Worm (Caenorhabditis elegans) whole organism, L4 larva: ENCODE measurements around the gene F16F9.4.
A peak's percentile ranks its signal among the peaks of the same experiment; 100 is the strongest.

Experiments
- F49E8.2 ChIP-seq: sonication (generic microtip); optimal IDR thresholded peaks from 2 replicates; lab custom pipeline; 2016; ENCODE audit warnings: missing compliant biosample characterization, mild to moderate bottlenecking, missing genetic modification characterization, borderline replicate concordance
- R02D3.7 ChIP-seq: fragments of 150-350 bp; sonication (generic microtip); optimal IDR thresholded peaks from 3 replicates; lab custom pipeline; 2014; ENCODE audit warnings: missing biosample characterization, missing genetic modification characterization
- Y5F2A.4 ChIP-seq: fragments of 200-800 bp; sonication (Bioruptor generic); optimal IDR thresholded peaks from 2 replicates; lab custom pipeline; 2018; ENCODE audit warnings: mild to moderate bottlenecking, missing genetic modification characterization, missing compliant biosample characterization
- Y75B8A.6 ChIP-seq: fragments of 200-800 bp; sonication (Bioruptor generic); IDR thresholded peaks from 2 replicates; pipeline ENCODE4 v1.3.6; 2022; ENCODE audit warnings: missing genetic modification reagents, missing genetic modification characterization, missing compliant biosample characterization
- aly-2 ChIP-seq: sonication (generic microtip); optimal IDR thresholded peaks from 2 replicates; lab custom pipeline; 2018; ENCODE audit warnings: missing biosample characterization, missing genetic modification characterization
- arid-1 ChIP-seq: fragments of 200-800 bp; sonication (Bioruptor generic); conservative IDR thresholded peaks from 2 replicates; pipeline ENCODE4 v1.3.6; 2022; ENCODE audit warnings: missing genetic modification reagents, missing genetic modification characterization, missing compliant biosample characterization
- attf-4 ChIP-seq: sonication (generic microtip); optimal IDR thresholded peaks from 3 replicates; lab custom pipeline; 2017; ENCODE audit warnings: missing biosample characterization, missing genetic modification characterization
- ceh-32 ChIP-seq: sonication (generic microtip); optimal IDR thresholded peaks from 2 replicates; lab custom pipeline; 2016; ENCODE audit warnings: mild to moderate bottlenecking, missing genetic modification characterization, missing compliant biosample characterization; ENCODE audit not compliant: poor library complexity
- ces-1 ChIP-seq: fragments of 150-350 bp; sonication (generic microtip); optimal IDR thresholded peaks from 4 replicates; lab custom pipeline; 2014; ENCODE audit warnings: missing biosample characterization, missing genetic modification reagents, missing genetic modification characterization
- cey-2 ChIP-seq: sonication (generic microtip); optimal IDR thresholded peaks from 3 replicates; lab custom pipeline; 2017; ENCODE audit warnings: missing genetic modification characterization, mild to moderate bottlenecking, missing compliant biosample characterization, antibody characterized with exemption, borderline replicate concordance; ENCODE audit not compliant: insufficient read depth
- ctbp-1 ChIP-seq: fragments of 200-800 bp; sonication (Bioruptor generic); IDR thresholded peaks from 2 replicates; pipeline ENCODE4 v1.3.6; 2022; ENCODE audit warnings: missing genetic modification reagents, missing genetic modification characterization, missing compliant biosample characterization
- daf-12 ChIP-seq: fragments of 150-350 bp; optimal IDR thresholded peaks from 2 replicates; lab custom pipeline; 2014; ENCODE audit warnings: missing biosample characterization, missing genetic modification reagents, missing genetic modification characterization
- daf-16 ChIP-seq, 3 experiments: sonication (generic microtip); optimal IDR thresholded peaks; 2 replicates each; lab custom pipeline; 2016 to 2017; ENCODE audit warnings: missing genetic modification characterization in 3 of 3, missing genetic modification reagents in 3 of 3, mild to moderate bottlenecking in 2 of 3, missing compliant biosample characterization in 2 of 3, missing biosample characterization in 1 of 3, moderate library complexity in 1 of 3
- daf-8 ChIP-seq: fragments of 200-800 bp; sonication (Bioruptor generic); IDR thresholded peaks from 2 replicates; pipeline ENCODE4 v1.3.6; 2022; ENCODE audit warnings: missing genetic modification characterization, missing compliant biosample characterization
- dpl-1 ChIP-seq: fragments of 150-350 bp; optimal IDR thresholded peaks from 2 replicates; lab custom pipeline; 2014; ENCODE audit warnings: missing biosample characterization, missing genetic modification reagents, missing genetic modification characterization
- duxl-1 ChIP-seq: sonication (generic microtip); optimal IDR thresholded peaks from 2 replicates; lab custom pipeline; 2016; ENCODE audit warnings: mild to moderate bottlenecking, missing genetic modification characterization, moderate library complexity, missing compliant biosample characterization; ENCODE audit not compliant: poor library complexity
- dve-1 ChIP-seq: sonication (generic microtip); optimal IDR thresholded peaks from 2 replicates; lab custom pipeline; 2017; ENCODE audit warnings: antibody characterized with exemption, mild to moderate bottlenecking, missing genetic modification characterization, missing compliant biosample characterization; ENCODE audit not compliant: insufficient read depth
- fkh-10 ChIP-seq: fragments of 150-350 bp; optimal IDR thresholded peaks from 2 replicates; lab custom pipeline; 2014; ENCODE audit warnings: missing biosample characterization, missing genetic modification reagents, missing genetic modification characterization
- hif-1 ChIP-seq, 2 experiments: sonication (generic microtip); optimal IDR thresholded peaks; 2 replicates each; lab custom pipeline; 2016 to 2017; ENCODE audit warnings: missing compliant biosample characterization in 2 of 2, missing genetic modification characterization in 2 of 2, missing genetic modification reagents in 2 of 2, missing genotype in 2 of 2, mild to moderate bottlenecking in 1 of 2
- hlh-11 ChIP-seq: fragments of 200-800 bp; sonication (Bioruptor generic); optimal IDR thresholded peaks from 2 replicates; lab custom pipeline; 2018; ENCODE audit warnings: mild to moderate bottlenecking, missing genetic modification characterization, missing compliant biosample characterization
- hlh-30 ChIP-seq: sonication (generic microtip); optimal IDR thresholded peaks from 2 replicates; lab custom pipeline; 2017; ENCODE audit warnings: antibody characterized with exemption, mild to moderate bottlenecking, missing genetic modification characterization, missing compliant biosample characterization; ENCODE audit not compliant: insufficient read depth
- jun-1 ChIP-seq: fragments of 150-350 bp; optimal IDR thresholded peaks from 2 replicates; lab custom pipeline; 2014; ENCODE audit warnings: missing biosample characterization, missing genetic modification reagents, missing genetic modification characterization
- lim-7 ChIP-seq: fragments of 200-800 bp; sonication (Bioruptor generic); IDR thresholded peaks from 2 replicates; pipeline ENCODE4 v1.3.6; 2022; ENCODE audit warnings: missing genetic modification characterization, missing compliant biosample characterization
- lin-13 ChIP-seq: fragments of 150-350 bp; optimal IDR thresholded peaks from 2 replicates; lab custom pipeline; 2014; ENCODE audit warnings: missing biosample characterization, missing genetic modification reagents, missing genetic modification characterization
- lin-38 ChIP-seq: fragments of 200-800 bp; sonication (Bioruptor generic); IDR thresholded peaks from 2 replicates; pipeline ENCODE4 v1.3.6; 2022; ENCODE audit warnings: missing genetic modification reagents, missing genetic modification characterization, missing compliant biosample characterization
- madf-5 ChIP-seq, 2 experiments: fragments of 200-800 bp; sonication (Bioruptor generic); IDR thresholded peaks; 2 replicates each; pipeline ENCODE4 v1.3.6; 2022; ENCODE audit warnings: missing compliant biosample characterization in 2 of 2, missing genetic modification characterization in 2 of 2
- mep-1 ChIP-seq: fragments of 150-350 bp; sonication (generic microtip); optimal IDR thresholded peaks from 3 replicates; lab custom pipeline; 2014; ENCODE audit warnings: missing biosample characterization, missing genetic modification characterization
- mes-2 ChIP-seq: sonication (generic microtip); optimal IDR thresholded peaks from 2 replicates; lab custom pipeline; 2016; ENCODE audit warnings: missing genotype, mild to moderate bottlenecking, missing genetic modification characterization, missing compliant biosample characterization; ENCODE audit not compliant: poor library complexity, severe bottlenecking
- mxl-3 ChIP-seq: fragments of 200-800 bp; sonication (Bioruptor generic); optimal IDR thresholded peaks from 2 replicates; lab custom pipeline; 2018; ENCODE audit warnings: mild to moderate bottlenecking, missing genetic modification characterization, missing compliant biosample characterization
- nhr-10 ChIP-seq: fragments of 150-350 bp; optimal IDR thresholded peaks from 2 replicates; lab custom pipeline; 2014; ENCODE audit warnings: missing biosample characterization, missing genetic modification characterization
- nhr-102 ChIP-seq: sonication (generic microtip); optimal IDR thresholded peaks from 2 replicates; lab custom pipeline; 2016; ENCODE audit warnings: mild to moderate bottlenecking, missing genetic modification characterization, moderate library complexity, missing compliant biosample characterization
- nhr-237 ChIP-seq: sonication (generic microtip); optimal IDR thresholded peaks from 2 replicates; lab custom pipeline; 2017; ENCODE audit warnings: missing biosample characterization, missing genetic modification characterization
- nhr-25 ChIP-seq: sonication (generic microtip); optimal IDR thresholded peaks from 2 replicates; lab custom pipeline; 2017; ENCODE audit warnings: missing genetic modification characterization, mild to moderate bottlenecking, missing compliant biosample characterization, antibody characterized with exemption, moderate library complexity, borderline replicate concordance; ENCODE audit not compliant: insufficient read depth
- nhr-28 ChIP-seq: fragments of 150-350 bp; optimal IDR thresholded peaks from 2 replicates; lab custom pipeline; 2014; ENCODE audit warnings: missing biosample characterization, missing genetic modification characterization
- nhr-41 ChIP-seq: fragments of 200-800 bp; sonication (Bioruptor generic); IDR thresholded peaks from 2 replicates; pipeline ENCODE4 v1.3.6; 2022; ENCODE audit warnings: missing genetic modification reagents, missing genetic modification characterization, missing compliant biosample characterization
- nhr-48 ChIP-seq: sonication (generic microtip); optimal IDR thresholded peaks from 2 replicates; lab custom pipeline; 2016; ENCODE audit warnings: mild to moderate bottlenecking, missing genetic modification characterization, missing compliant biosample characterization
- nhr-6 ChIP-seq: fragments of 150-350 bp; optimal IDR thresholded peaks from 2 replicates; lab custom pipeline; 2014; ENCODE audit warnings: missing biosample characterization, missing genetic modification characterization
- nhr-77 ChIP-seq: fragments of 150-350 bp; optimal IDR thresholded peaks from 2 replicates; lab custom pipeline; 2014; ENCODE audit warnings: missing biosample characterization, missing genetic modification characterization
- pha-4 ChIP-seq, 2 experiments: fragments of 150-350 bp in 1 of 2; fragments of 200-800 bp in 1 of 2; sonication (Bioruptor generic) in 1 of 2; IDR thresholded peaks in 1 of 2; optimal IDR thresholded peaks in 1 of 2; 2 replicates each; pipeline versions ENCODE4 v1.3.6 to Lab custom; 2014 to 2022; ENCODE audit warnings: missing genetic modification characterization in 2 of 2, missing genetic modification reagents in 2 of 2, missing biosample characterization in 1 of 2, missing compliant biosample characterization in 1 of 2
- php-3 ChIP-seq: fragments of 200-800 bp; sonication (Bioruptor generic); IDR thresholded peaks from 2 replicates; pipeline ENCODE4 v1.3.6; 2022; ENCODE audit warnings: missing genetic modification reagents, missing genetic modification characterization, missing compliant biosample characterization
- sdz-12 ChIP-seq: fragments of 200-800 bp; sonication (Bioruptor generic); optimal IDR thresholded peaks from 2 replicates; lab custom pipeline; 2018; ENCODE audit warnings: mild to moderate bottlenecking, missing genetic modification characterization, missing compliant biosample characterization
- set-16 ChIP-seq: fragments of 200-800 bp; sonication (Bioruptor generic); IDR thresholded peaks from 2 replicates; pipeline ENCODE4 v1.3.6; 2022; ENCODE audit warnings: missing genetic modification reagents, missing genetic modification characterization, missing compliant biosample characterization
- snpc-1.2 ChIP-seq: fragments of 200-800 bp; sonication (Bioruptor generic); IDR thresholded peaks from 2 replicates; pipeline ENCODE4 v1.3.6; 2022; ENCODE audit warnings: missing genetic modification reagents, missing genetic modification characterization, missing compliant biosample characterization
- tra-1 ChIP-seq: fragments of 200-800 bp; sonication (Bioruptor generic); IDR thresholded peaks from 2 replicates; pipeline ENCODE4 v1.3.6; 2022; ENCODE audit warnings: missing genetic modification reagents, missing genetic modification characterization, missing compliant biosample characterization
- unc-130 ChIP-seq: sonication (generic microtip); optimal IDR thresholded peaks from 2 replicates; lab custom pipeline; 2016; ENCODE audit warnings: missing genetic modification reagents, missing genetic modification characterization, missing compliant biosample characterization
- vab-7 ChIP-seq: fragments of 200-800 bp; sonication (Bioruptor generic); IDR thresholded peaks from 2 replicates; pipeline ENCODE4 v1.3.6; 2022; ENCODE audit warnings: missing genetic modification reagents, missing genetic modification characterization, missing compliant biosample characterization
- zfp-2 ChIP-seq: sonication (generic microtip); optimal IDR thresholded peaks from 2 replicates; lab custom pipeline; 2016; ENCODE audit warnings: mild to moderate bottlenecking, missing genetic modification characterization, missing compliant biosample characterization
- zfp-3 ChIP-seq: fragments of 200-800 bp; sonication (Bioruptor generic); conservative IDR thresholded peaks from 2 replicates; pipeline ENCODE4 v1.3.6; 2022; ENCODE audit warnings: missing genetic modification reagents, missing genetic modification characterization, missing compliant biosample characterization
- zip-11 ChIP-seq: fragments of 200-800 bp; sonication (Bioruptor generic); IDR thresholded peaks from 2 replicates; pipeline ENCODE4 v1.3.6; 2022; ENCODE audit warnings: missing genetic modification characterization, missing compliant biosample characterization

Gene F16F9.4

ce11 chrX:8422020-8422419 lies 41.1 kb downstream of the F16F9.4 start, which contains the start of gene tag-123:
Gene tag-123 (minus strand): TSS chrX:8422055.
- peak; percentile 71 for TF ChIP-seq nhr-6 (tag; lab: Kevin White, UChicago)
- TF ChIP-seq duxl-1 (tag; lab: Kevin White, UChicago): no peak
- TF ChIP-seq tra-1 (GFP tag; lab: Robert Waterston, UW): no peak
- TF ChIP-seq dve-1 (tag; lab: Kevin White, UChicago): peak; percentile 69
- TF ChIP-seq lin-13 (GFP tag; lab: Kevin White, UChicago): peak; percentile 26
- TF ChIP-seq Y5F2A.4 (GFP tag; lab: Kevin White, UChicago): no peak
- peak in 1 of 2 experiments; percentile 47 for TF ChIP-seq hif-1 (tag; optimal IDR thresholded peaks at IDR 0.05; lab: Kevin White, UChicago)
- TF ChIP-seq ces-1 (GFP tag; lab: Kevin White, UChicago): no peak
- no peak for TF ChIP-seq zfp-2 (tag; lab: Kevin White, UChicago)
- TF ChIP-seq mxl-3 (GFP tag; lab: Kevin White, UChicago): no peak
- TF ChIP-seq madf-5 (GFP tag; IDR thresholded peaks at IDR 0.05; lab: Robert Waterston, UW): no peak
- no peak for TF ChIP-seq zfp-3
- no peak for TF ChIP-seq daf-8
- 0 out of 2 replicates have a peak, but pooled peaks have one; percentile 9 for TF ChIP-seq pha-4 (GFP tag; IDR thresholded peaks at IDR 0.05; lab: Robert Waterston, UW)
- peak; percentile 68 for TF ChIP-seq pha-4 (tag; optimal IDR thresholded peaks at IDR 0.05; lab: Kevin White, UChicago)
- TF ChIP-seq sdz-12 (GFP tag; lab: Kevin White, UChicago): no peak
- no peak for TF ChIP-seq ceh-32
- TF ChIP-seq nhr-237 (tag; lab: Kevin White, UChicago): no peak
- TF ChIP-seq fkh-10 (GFP tag; lab: Kevin White, UChicago): peak; percentile 46
- peak; percentile 2 for TF ChIP-seq nhr-102
- TF ChIP-seq nhr-48 (tag; lab: Kevin White, UChicago): no peak
- peak; percentile 9 for TF ChIP-seq nhr-77
- TF ChIP-seq daf-16 (GFP tag; optimal IDR thresholded peaks at IDR 0.05; lab: Kevin White, UChicago): no peak
- TF ChIP-seq daf-16 (tag; optimal IDR thresholded peaks at IDR 0.05; lab: Kevin White, UChicago): peak; percentile 51
- no peak for TF ChIP-seq jun-1 (tag; lab: Kevin White, UChicago)
- peak; percentile 77 for TF ChIP-seq mes-2 (tag; lab: Kevin White, UChicago)
- TF ChIP-seq ctbp-1 (GFP tag; lab: Robert Waterston, UW): no peak
- no peak for TF ChIP-seq daf-12 (tag; lab: Kevin White, UChicago)
- 0 out of 2 replicates have a peak, but pooled peaks have one; percentile 15 for TF ChIP-seq arid-1
- no peak for TF ChIP-seq F49E8.2
- no peak for TF ChIP-seq snpc-1.2 (GFP tag; lab: Robert Waterston, UW)
- TF ChIP-seq nhr-10 (tag; lab: Kevin White, UChicago): no peak
- TF ChIP-seq dpl-1: peak; percentile 59
- no peak for TF ChIP-seq lim-7 (GFP tag; lab: Robert Waterston, UW)
- no peak for TF ChIP-seq php-3 (GFP tag; lab: Robert Waterston, UW)
- TF ChIP-seq unc-130: no peak
- TF ChIP-seq mep-1 (tag; lab: Kevin White, UChicago): peak; percentile 74
- peak; percentile 53 for TF ChIP-seq R02D3.7
- no peak for TF ChIP-seq Y75B8A.6 (GFP tag; lab: Robert Waterston, UW)
- TF ChIP-seq nhr-25 (tag; lab: Kevin White, UChicago): peak; percentile 7
- TF ChIP-seq zip-11 (GFP tag; lab: Robert Waterston, UW): no peak
- TF ChIP-seq nhr-41 (GFP tag; lab: Robert Waterston, UW): no peak
- no peak for TF ChIP-seq vab-7
- TF ChIP-seq nhr-28 (tag; lab: Kevin White, UChicago): peak; percentile 16
- TF ChIP-seq set-16 (GFP tag; lab: Robert Waterston, UW): no peak
- no peak for TF ChIP-seq lin-38 (GFP tag; lab: Robert Waterston, UW)
- peak; percentile 56 for TF ChIP-seq hlh-30 (tag; lab: Kevin White, UChicago)
- TF ChIP-seq aly-2: no peak
- peak; percentile 32 for TF ChIP-seq hlh-11 (tag; lab: Kevin White, UChicago)
- TF ChIP-seq attf-4 (tag; lab: Kevin White, UChicago): no peak
- TF ChIP-seq cey-2: no peak
